Worm (Caenorhabditis elegans) whole organism, young adult: Measurements from ENCODE around the gene F53A10.2.

Experiments
- B0261.1 ChIP-seq: sonication (generic microtip); optimal IDR thresholded peaks from 2 replicates; lab custom pipeline; 2016; ENCODE audit warnings: mild to moderate bottlenecking, missing genetic modification characterization, moderate library complexity, missing compliant biosample characterization
- B0336.3 ChIP-seq: fragments of 200-800 bp; sonication (Bioruptor generic); IDR thresholded peaks from 2 replicates; pipeline ENCODE4 v1.3.6; 2022; ENCODE audit warnings: missing genetic modification characterization, missing compliant biosample characterization
- F10E7.11 ChIP-seq: sonication (generic microtip); optimal IDR thresholded peaks from 2 replicates; lab custom pipeline; 2017; ENCODE audit warnings: mild to moderate bottlenecking, missing genetic modification characterization, moderate library complexity, missing compliant biosample characterization
- F22D6.2 ChIP-seq: sonication (generic microtip); optimal IDR thresholded peaks from 2 replicates; lab custom pipeline; 2016; ENCODE audit warnings: mild to moderate bottlenecking, missing genetic modification characterization, missing compliant biosample characterization
- F37B4.10 ChIP-seq: fragments of 200-800 bp; sonication (Bioruptor generic); IDR thresholded peaks from 2 replicates; pipeline ENCODE4 v1.3.6; 2022; ENCODE audit warnings: missing genetic modification characterization, missing compliant biosample characterization
- F49E8.2 ChIP-seq: sonication (generic microtip); optimal IDR thresholded peaks from 3 replicates; lab custom pipeline; 2017; ENCODE audit warnings: missing genetic modification characterization, mild to moderate bottlenecking, missing compliant biosample characterization, antibody characterized with exemption, moderate library complexity; ENCODE audit not compliant: insufficient read depth
- F52B5.7 ChIP-seq: sonication (generic microtip); optimal IDR thresholded peaks from 2 replicates; lab custom pipeline; 2016; ENCODE audit warnings: mild to moderate bottlenecking, missing genetic modification characterization, missing compliant biosample characterization
- K11D2.4 ChIP-seq: fragments of 200-800 bp; sonication (Bioruptor generic); IDR thresholded peaks from 2 replicates; pipeline ENCODE4 v1.3.6; 2022; ENCODE audit warnings: missing genetic modification reagents, missing genetic modification characterization, missing compliant biosample characterization
- T26A5.8 ChIP-seq: sonication (generic microtip); optimal IDR thresholded peaks from 2 replicates; lab custom pipeline; 2016; ENCODE audit warnings: missing genetic modification characterization, missing compliant biosample characterization
- atf-7 ChIP-seq: sonication (generic microtip); optimal IDR thresholded peaks from 2 replicates; lab custom pipeline; 2017; ENCODE audit warnings: mild to moderate bottlenecking, missing genetic modification characterization, missing compliant biosample characterization
- attf-3 ChIP-seq: fragments of 200-800 bp; sonication (Bioruptor generic); conservative IDR thresholded peaks from 2 replicates; pipeline ENCODE4 v1.3.6; 2022; ENCODE audit warnings: missing genetic modification reagents, missing genetic modification characterization, missing compliant biosample characterization
- attf-6 ChIP-seq: fragments of 200-800 bp; sonication (Bioruptor generic); IDR thresholded peaks from 2 replicates; pipeline ENCODE4 v1.3.6; 2022; ENCODE audit warnings: missing genetic modification reagents, missing genetic modification characterization, missing compliant biosample characterization
- bed-2 ChIP-seq: fragments of 200-800 bp; sonication (Bioruptor generic); IDR thresholded peaks from 2 replicates; pipeline ENCODE4 v1.3.6; 2022; ENCODE audit warnings: missing genetic modification reagents, missing genetic modification characterization, missing compliant biosample characterization
- ccch-3 ChIP-seq: fragments of 200-800 bp; sonication (Bioruptor generic); optimal IDR thresholded peaks from 2 replicates; lab custom pipeline; 2018; ENCODE audit warnings: mild to moderate bottlenecking, missing genetic modification characterization, missing compliant biosample characterization
- cebp-2 ChIP-seq: fragments of 200-800 bp; sonication (Bioruptor generic); IDR thresholded peaks from 2 replicates; pipeline ENCODE4 v1.3.6; 2022; ENCODE audit warnings: missing genetic modification characterization, missing compliant biosample characterization
- ceh-27 ChIP-seq: fragments of 200-800 bp; sonication (Bioruptor generic); optimal IDR thresholded peaks from 2 replicates; lab custom pipeline; 2018; ENCODE audit warnings: mild to moderate bottlenecking, missing genetic modification characterization, moderate library complexity, missing compliant biosample characterization
- ceh-40 ChIP-seq: fragments of 200-800 bp; sonication (Bioruptor generic); IDR thresholded peaks from 2 replicates; pipeline ENCODE4 v1.3.6; 2022; ENCODE audit warnings: missing genetic modification characterization, missing compliant biosample characterization
- ceh-58 ChIP-seq: fragments of 200-800 bp; sonication (Bioruptor generic); IDR thresholded peaks from 2 replicates; pipeline ENCODE4 v1.3.6; 2022; ENCODE audit warnings: missing genetic modification characterization, missing compliant biosample characterization
- chd-7 ChIP-seq: sonication (generic microtip); optimal IDR thresholded peaks from 2 replicates; lab custom pipeline; 2016; ENCODE audit warnings: mild to moderate bottlenecking, missing genetic modification characterization, moderate library complexity, missing compliant biosample characterization
- egl-44 ChIP-seq: fragments of 200-800 bp; sonication (Bioruptor generic); IDR thresholded peaks from 2 replicates; pipeline ENCODE4 v1.3.6; 2022; ENCODE audit warnings: missing genetic modification reagents, missing genetic modification characterization, missing compliant biosample characterization
- egrh-3 ChIP-seq: fragments of 200-800 bp; sonication (Bioruptor generic); IDR thresholded peaks from 2 replicates; pipeline ENCODE4 v1.3.6; 2022; ENCODE audit warnings: missing genetic modification reagents, missing genetic modification characterization, missing compliant biosample characterization
- ekl-4 ChIP-seq: fragments of 200-800 bp; sonication (Bioruptor generic); IDR thresholded peaks from 2 replicates; pipeline ENCODE4 v1.3.6; 2022; ENCODE audit warnings: missing genetic modification reagents, missing genetic modification characterization, missing compliant biosample characterization
- hlh-12 ChIP-seq: sonication (generic microtip); optimal IDR thresholded peaks from 2 replicates; lab custom pipeline; 2016; ENCODE audit warnings: missing genetic modification characterization, missing compliant biosample characterization
- hmg-1.2 ChIP-seq: fragments of 200-800 bp; sonication (Bioruptor generic); IDR thresholded peaks from 2 replicates; pipeline ENCODE4 v1.3.6; 2022; ENCODE audit warnings: missing genetic modification reagents, missing genetic modification characterization, missing compliant biosample characterization
- hmg-20 ChIP-seq: fragments of 200-800 bp; sonication (Bioruptor generic); IDR thresholded peaks from 2 replicates; pipeline ENCODE4 v1.3.6; 2022; ENCODE audit warnings: missing genetic modification reagents, missing genetic modification characterization, missing compliant biosample characterization
- lag-1 ChIP-seq: fragments of 200-800 bp; sonication (Bioruptor generic); IDR thresholded peaks from 2 replicates; pipeline ENCODE4 v1.3.6; 2022; ENCODE audit warnings: missing genetic modification reagents, missing genetic modification characterization, missing compliant biosample characterization
- let-526 ChIP-seq: fragments of 200-800 bp; sonication (Bioruptor generic); IDR thresholded peaks from 2 replicates; pipeline ENCODE4 v1.3.6; 2022; ENCODE audit warnings: missing genetic modification reagents, missing genetic modification characterization, missing compliant biosample characterization
- lin-26 ChIP-seq: fragments of 200-800 bp; sonication (Bioruptor generic); IDR thresholded peaks from 2 replicates; pipeline ENCODE4 v1.3.6; 2022; ENCODE audit warnings: missing genetic modification reagents, missing genetic modification characterization, missing compliant biosample characterization
- lin-35 ChIP-seq, 3 experiments: fragments of 150-350 bp in 2 of 3; sonication (generic microtip) in 1 of 3; optimal IDR thresholded peaks; 2 replicates each; lab custom pipeline; 2014 to 2018; ENCODE audit warnings: missing biosample characterization in 3 of 3, missing genetic modification characterization in 3 of 3, missing genetic modification reagents in 3 of 3
- lin-40 ChIP-seq: sonication (generic microtip); optimal IDR thresholded peaks from 2 replicates; lab custom pipeline; 2016; ENCODE audit warnings: missing genetic modification characterization, mild to moderate bottlenecking, missing compliant biosample characterization, missing genotype, missing genetic modification reagents
- lin-54 ChIP-seq: fragments of 200-800 bp; sonication (Bioruptor generic); optimal IDR thresholded peaks from 2 replicates; lab custom pipeline; 2018; ENCODE audit warnings: mild to moderate bottlenecking, missing genetic modification characterization, missing compliant biosample characterization
- mcd-1 ChIP-seq: fragments of 200-800 bp; sonication (Bioruptor generic); IDR thresholded peaks from 2 replicates; pipeline ENCODE4 v1.3.6; 2022; ENCODE audit warnings: missing genetic modification reagents, missing genetic modification characterization, missing compliant biosample characterization
- mxl-1 ChIP-seq: sonication (generic microtip); optimal IDR thresholded peaks from 2 replicates; lab custom pipeline; 2016; ENCODE audit warnings: missing genetic modification characterization, missing compliant biosample characterization
- nfyb-1 ChIP-seq: fragments of 200-800 bp; sonication (Bioruptor generic); IDR thresholded peaks from 2 replicates; pipeline ENCODE4 v1.3.6; 2022; ENCODE audit warnings: missing genetic modification reagents, missing genetic modification characterization, missing compliant biosample characterization
- nhr-27 ChIP-seq: fragments of 200-800 bp; sonication (Bioruptor generic); optimal IDR thresholded peaks from 2 replicates; lab custom pipeline; 2018; ENCODE audit warnings: mild to moderate bottlenecking, missing genetic modification characterization, moderate library complexity, missing compliant biosample characterization
- repo-1 ChIP-seq: sonication (generic microtip); optimal IDR thresholded peaks from 2 replicates; lab custom pipeline; 2017; ENCODE audit warnings: mild to moderate bottlenecking, missing genetic modification characterization, missing compliant biosample characterization
- sptf-2 ChIP-seq: fragments of 200-800 bp; sonication (Bioruptor generic); optimal IDR thresholded peaks from 2 replicates; lab custom pipeline; 2018; ENCODE audit warnings: mild to moderate bottlenecking, missing genetic modification characterization, missing compliant biosample characterization
- tbp1 ChIP-seq: fragments of 200-800 bp; sonication (Bioruptor generic); optimal IDR thresholded peaks from 2 replicates; lab custom pipeline; 2018; ENCODE audit warnings: mild to moderate bottlenecking, missing genetic modification characterization, missing compliant biosample characterization
- zfh-2 ChIP-seq: fragments of 200-800 bp; sonication (Bioruptor generic); conservative IDR thresholded peaks from 2 replicates; pipeline ENCODE4 v1.3.6; 2022; ENCODE audit warnings: missing genetic modification reagents, missing genetic modification characterization, missing compliant biosample characterization
- ztf-18 ChIP-seq: sonication (generic microtip); optimal IDR thresholded peaks from 2 replicates; lab custom pipeline; 2016; ENCODE audit warnings: missing genotype, mild to moderate bottlenecking, missing genetic modification characterization, missing compliant biosample characterization
- ztf-22 ChIP-seq: fragments of 200-800 bp; sonication (Bioruptor generic); optimal IDR thresholded peaks from 2 replicates; lab custom pipeline; 2018; ENCODE audit warnings: mild to moderate bottlenecking, missing genetic modification characterization, moderate library complexity, missing compliant biosample characterization
- ztf-25 ChIP-seq: fragments of 200-800 bp; sonication (Bioruptor generic); IDR thresholded peaks from 2 replicates; pipeline ENCODE4 v1.3.6; 2022; ENCODE audit warnings: missing genetic modification reagents, missing genetic modification characterization, missing compliant biosample characterization
- ztf-6 ChIP-seq: fragments of 200-800 bp; sonication (Bioruptor generic); IDR thresholded peaks from 2 replicates; pipeline ENCODE4 v1.3.6; 2022; ENCODE audit warnings: missing genetic modification reagents, missing genetic modification characterization, missing compliant biosample characterization

The F53A10.2 gene

ce11 chrII:1232967-1233366 is 35.8 kb downstream of the F53A10.2 start:
- no peak for TF ChIP-seq lin-40 (tag; lab: Kevin White, UChicago)
- TF ChIP-seq lag-1 (GFP tag; lab: Robert Waterston, UW) = no peak
- TF ChIP-seq ztf-22 (GFP tag; lab: Kevin White, UChicago) = no peak
- TF ChIP-seq bed-2 (GFP tag; lab: Robert Waterston, UW) = no peak
- TF ChIP-seq ceh-58 (GFP tag; lab: Robert Waterston, UW) = no peak
- no peak for TF ChIP-seq chd-7 (tag; lab: Kevin White, UChicago)
- TF ChIP-seq, all 124 proteins: peak for 0

- TF ChIP-seq hlh-12 (tag; lab: Kevin White, UChicago) (no peak), ztf-25 (GFP tag; lab: Robert Waterston, UW) (no peak), ceh-40 (GFP tag; lab: Robert Waterston, UW) (no peak), ccch-3 (no peak), mcd-1 (no peak), cebp-2 (GFP tag; lab: Robert Waterston, UW) (no peak), T26A5.8 (tag; lab: Kevin White, UChicago) (no peak), F37B4.10 (GFP tag; lab: Robert Waterston, UW) (no peak), ceh-27 (GFP tag; lab: Kevin White, UChicago) (no peak), F49E8.2 (no peak), zfh-2 (GFP tag; lab: Robert Waterston, UW) (no peak), B0261.1 (no peak), nhr-27 (tag; lab: Kevin White, UChicago) (no peak), B0336.3 (GFP tag; lab: Robert Waterston, UW) (no peak)
Measured at ce11 chrII:1234971-1235370, 37.8 kb downstream of the F53A10.2 start.

ce11 chrII:1236003-1236402 is 38.8 kb downstream of the F53A10.2 start:
- TF ChIP-seq repo-1 (no peak), nfyb-1 (GFP tag; lab: Robert Waterston, UW) (no peak), egrh-3 (GFP tag; lab: Robert Waterston, UW) (peak; percentile 85; the same call in 1 of the 2 replicates), zfh-2 (GFP tag; lab: Robert Waterston, UW) (0 out of 2 replicates have a peak, but pooled peaks have one; percentile 37), let-526 (GFP tag; lab: Robert Waterston, UW) (no peak), F10E7.11 (no peak), attf-3 (no peak)

- TF ChIP-seq ekl-4 (GFP tag; lab: Robert Waterston, UW) (no peak), hmg-1.2 (peak; percentile 82; the same call in 1 of the 2 replicates), B0336.3 (GFP tag; lab: Robert Waterston, UW) (no peak)
Measured at ce11 chrII:1236479-1236878, 39.3 kb downstream of the F53A10.2 start.

- no peak for TF ChIP-seq lin-35 (GFP tag; optimal IDR thresholded peaks at IDR 0.05; lab: Kevin White, UChicago)
- TF ChIP-seq egl-44 (GFP tag; lab: Robert Waterston, UW) = peak; percentile 51; the same call in 1 of the 2 replicates
- TF ChIP-seq tbp1 (GFP tag; lab: Kevin White, UChicago) = no peak
- 0 out of 2 replicates have a peak, but pooled peaks have one; percentile 83 for TF ChIP-seq F37B4.10 (GFP tag; lab: Robert Waterston, UW)
- 0 out of 2 replicates have a peak, but pooled peaks have one; percentile 41 for TF ChIP-seq K11D2.4 (GFP tag; lab: Robert Waterston, UW)
- peak; percentile 53; the same call in 1 of the 2 replicates for TF ChIP-seq lin-26
- TF ChIP-seq nfyb-1 (GFP tag; lab: Robert Waterston, UW) = peak; percentile 85
- no peak for TF ChIP-seq F22D6.2 (tag; lab: Kevin White, UChicago)
- no peak for TF ChIP-seq lin-54 (GFP tag; lab: Kevin White, UChicago)
- no peak for TF ChIP-seq ztf-6 (GFP tag; lab: Robert Waterston, UW)
- TF ChIP-seq ccch-3 = no peak
- no peak for TF ChIP-seq sptf-2 (GFP tag; lab: Kevin White, UChicago)
- no peak for TF ChIP-seq atf-7 (tag; lab: Kevin White, UChicago)
- TF ChIP-seq hmg-20 = no peak
- TF ChIP-seq nhr-27 (tag; lab: Kevin White, UChicago) = no peak
- TF ChIP-seq F52B5.7 (tag; lab: Kevin White, UChicago) = peak; percentile 54
- peak; percentile 3 for TF ChIP-seq ztf-18 (tag; lab: Kevin White, UChicago)
- no peak for TF ChIP-seq attf-6 (GFP tag; lab: Robert Waterston, UW)
- TF ChIP-seq mxl-1 (tag; lab: Kevin White, UChicago) = no peak
- TF ChIP-seq ztf-22 (GFP tag; lab: Kevin White, UChicago) = no peak
Measured at ce11 chrII:1237845-1238244, 40.7 kb downstream of the F53A10.2 start.
